Worm (Caenorhabditis elegans): ENCODE results near the gene F43H9.3.

DNA sequence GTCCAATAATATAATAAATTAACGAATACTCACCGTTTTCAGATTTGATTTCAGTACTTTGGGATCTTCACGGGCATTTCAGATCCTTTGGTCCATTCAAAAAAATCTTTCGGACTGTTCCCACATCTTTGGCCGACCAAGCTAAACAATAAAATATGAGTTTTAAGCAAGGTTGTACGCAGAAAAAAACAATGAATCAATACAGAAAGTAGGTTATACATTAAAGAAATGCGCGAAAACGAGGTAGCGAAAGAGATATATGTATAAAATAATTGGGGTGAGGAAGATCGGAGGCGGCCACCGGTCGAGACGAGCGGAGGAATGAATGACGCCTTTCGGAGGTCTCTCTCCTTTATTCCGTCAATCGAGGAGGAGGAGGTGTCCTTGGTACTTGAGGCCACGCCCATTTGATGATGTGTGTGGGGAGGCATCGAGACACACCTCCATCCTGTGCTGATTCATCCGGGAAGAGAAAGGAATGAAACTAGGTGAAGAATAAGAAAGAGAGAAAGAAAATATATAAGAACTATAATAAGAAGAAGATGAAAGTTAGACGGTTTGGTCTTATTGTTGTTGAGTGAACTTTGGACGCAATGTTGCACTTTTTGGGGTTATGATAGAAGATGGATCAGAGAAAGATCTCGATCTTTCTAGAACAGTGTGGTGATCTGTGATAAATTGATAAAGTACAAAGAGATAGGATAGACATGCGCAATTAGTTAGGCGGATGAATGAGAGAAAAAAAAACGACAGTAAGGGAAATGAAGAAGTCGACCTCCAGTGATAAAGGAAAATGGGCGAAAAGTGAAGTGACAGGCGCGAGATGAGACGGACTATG is 15.7 kb upstream of the F43H9.3 start:
- TF ChIP-seq elt-2 (tag; optimal IDR thresholded peaks at IDR 0.05) (no peak), dmd-4 (tag; optimal IDR thresholded peaks at IDR 0.05; ENCODE audit: borderline replicate concordance) (no peak)
